Fruit fly (Drosophila melanogaster) whole organism, pupa: ENCODE measurements around the gene Rim.

Experiments
- CG10348 ChIP-seq: fragments of 200-800 bp; sonication (Bioruptor generic); IDR thresholded peaks from 2 replicates; pipeline ENCODE4 v1.3.6; 2022; ENCODE audit warnings: missing biosample characterization, missing genetic modification characterization
- CG12605 ChIP-seq: fragments of 200-800 bp; sonication (Bioruptor generic); IDR thresholded peaks from 2 replicates; pipeline ENCODE4 v1.3.6; 2022; ENCODE audit warnings: missing biosample characterization, missing genetic modification characterization
- CG13204 ChIP-seq: fragments of 200-800 bp; sonication (Bioruptor generic); optimal IDR thresholded peaks from 2 replicates; lab custom pipeline; 2018; ENCODE audit warnings: missing biosample characterization, mild to moderate bottlenecking, missing genetic modification characterization, moderate library complexity
- CG14655 ChIP-seq: fragments of 200-800 bp; sonication (Bioruptor generic); optimal IDR thresholded peaks from 3 replicates; lab custom pipeline; 2017; ENCODE audit warnings: mild to moderate bottlenecking, missing biosample characterization, missing genetic modification reagents, missing genetic modification characterization
- CG15710 ChIP-seq: fragments of 200-800 bp; sonication (Bioruptor generic); optimal IDR thresholded peaks from 2 replicates; lab custom pipeline; 2018; ENCODE audit warnings: missing biosample characterization, mild to moderate bottlenecking, missing genetic modification characterization, moderate library complexity
- CG17806 ChIP-seq: fragments of 200-800 bp; sonication (Bioruptor generic); optimal IDR thresholded peaks from 2 replicates; lab custom pipeline; 2018; ENCODE audit warnings: missing biosample characterization, mild to moderate bottlenecking, missing genetic modification characterization, moderate library complexity
- CG32121 ChIP-seq: fragments of 200-800 bp; sonication (Bioruptor generic); IDR thresholded peaks from 2 replicates; pipeline ENCODE4 v1.3.6; 2022; ENCODE audit warnings: missing biosample characterization, missing genetic modification characterization
- CG34367 ChIP-seq: fragments of 200-800 bp; sonication (Bioruptor generic); optimal IDR thresholded peaks from 2 replicates; lab custom pipeline; 2018; ENCODE audit warnings: missing biosample characterization, mild to moderate bottlenecking, missing genetic modification characterization
- CG4496 ChIP-seq: fragments of 200-800 bp; sonication (Bioruptor generic); IDR thresholded peaks from 3 replicates; pipeline ENCODE4 v1.3.6; 2022; ENCODE audit warnings: missing biosample characterization, missing genetic modification characterization
- CG8159 ChIP-seq: fragments of 200-800 bp; sonication (Bioruptor generic); optimal IDR thresholded peaks from 3 replicates; lab custom pipeline; 2018; ENCODE audit warnings: missing biosample characterization, mild to moderate bottlenecking, missing genetic modification characterization, moderate library complexity
- CG8301 ChIP-seq: fragments of 200-800 bp; sonication (Bioruptor generic); optimal IDR thresholded peaks from 2 replicates; lab custom pipeline; 2018; ENCODE audit warnings: missing biosample characterization, mild to moderate bottlenecking, missing genetic modification characterization
- CG9948 ChIP-seq: fragments of 200-800 bp; sonication (Bioruptor generic); optimal IDR thresholded peaks from 2 replicates; lab custom pipeline; 2018; ENCODE audit warnings: missing biosample characterization, mild to moderate bottlenecking, missing genetic modification characterization, moderate library complexity
- D1 ChIP-seq: fragments of 200-800 bp; sonication (Bioruptor generic); optimal IDR thresholded peaks from 2 replicates; lab custom pipeline; 2018; ENCODE audit warnings: missing biosample characterization, mild to moderate bottlenecking, missing genetic modification characterization, moderate library complexity
- EcR ChIP-seq: fragments of 200-800 bp; sonication (Bioruptor generic); optimal IDR thresholded peaks from 3 replicates; lab custom pipeline; 2019; ENCODE audit warnings: missing biosample characterization, missing genetic modification characterization, mild to moderate bottlenecking, moderate library complexity, missing genetic modification reagents
- Ets98B ChIP-seq: fragments of 200-800 bp; sonication (Bioruptor generic); IDR thresholded peaks from 2 replicates; pipeline ENCODE4 v1.3.6; 2022; ENCODE audit warnings: missing biosample characterization, missing genetic modification characterization
- Pif1A ChIP-seq: fragments of 200-800 bp; sonication (Bioruptor generic); optimal IDR thresholded peaks from 3 replicates; lab custom pipeline; 2016; ENCODE audit warnings: missing biosample characterization, missing genetic modification characterization
- Pif1B ChIP-seq: fragments of 200-800 bp; sonication (Bioruptor generic); optimal IDR thresholded peaks from 3 replicates; lab custom pipeline; 2016; ENCODE audit warnings: missing biosample characterization, missing genetic modification characterization
- Snoo ChIP-seq: fragments of 200-800 bp; sonication (Bioruptor generic); optimal IDR thresholded peaks from 3 replicates; lab custom pipeline; 2017; ENCODE audit warnings: missing biosample characterization, mild to moderate bottlenecking, missing genetic modification characterization, inconsistent platforms
- fd96Ca ChIP-seq: fragments of 200-800 bp; sonication (Bioruptor generic); IDR thresholded peaks from 3 replicates; pipeline ENCODE4 v1.3.6; 2022; ENCODE audit warnings: missing biosample characterization, missing genetic modification characterization
- gl ChIP-seq: fragments of 200-800 bp; sonication (Bioruptor generic); optimal IDR thresholded peaks from 2 replicates; lab custom pipeline; 2018; ENCODE audit warnings: missing biosample characterization, mild to moderate bottlenecking, missing genetic modification characterization
- rn ChIP-seq: fragments of 200-800 bp; sonication (Bioruptor generic); IDR thresholded peaks from 2 replicates; pipeline ENCODE4 v1.3.6; 2022; ENCODE audit warnings: missing biosample characterization, missing genetic modification characterization

Rim gene

dm6 chr3R:17953884-17954283 is 37.5 kb upstream of the Rim start:
- TF ChIP-seq D1 (tag; lab: Kevin White, UChicago) (no peak), CG32121 (GFP tag; lab: Robert Waterston, UW) (no peak), gl (tag; lab: Kevin White, UChicago) (no peak), CG8301 (peak; percentile 17), CG34367 (tag; lab: Kevin White, UChicago) (no peak), CG17806 (tag; lab: Kevin White, UChicago) (no peak), Ets98B (GFP tag; lab: Robert Waterston, UW) (no peak; the same call in 1 of the 2 replicates), CG15710 (tag; lab: Kevin White, UChicago) (no peak), CG10348 (GFP tag; lab: Robert Waterston, UW) (no peak), CG9948 (tag; lab: Kevin White, UChicago) (no peak), fd96Ca (no peak), Pif1A (GFP tag; lab: Kevin White, UChicago) (no peak), CG13204 (GFP tag; lab: Kevin White, UChicago) (no peak), CG14655 (peak; percentile 47), rn (GFP tag; lab: Robert Waterston, UW) (no peak), CG12605 (GFP tag; lab: Robert Waterston, UW) (no peak), CG4496 (GFP tag; lab: Robert Waterston, UW) (peak; percentile 52; the same call in 1 of the 3 replicates), EcR (GFP tag; lab: Kevin White, UChicago) (no peak), CG8159 (no peak), Pif1B (GFP tag; lab: Kevin White, UChicago) (no peak)

dm6 chr3R:17952412-17952811 is 36.0 kb upstream of the Rim start:
- no peak for TF ChIP-seq gl (tag; lab: Kevin White, UChicago)
- no peak for TF ChIP-seq EcR (GFP tag; lab: Kevin White, UChicago)
- no peak for TF ChIP-seq CG17806 (tag; lab: Kevin White, UChicago)
- TF ChIP-seq Pif1B (GFP tag; lab: Kevin White, UChicago), result no peak
- TF ChIP-seq CG15710 (tag; lab: Kevin White, UChicago), result no peak

- TF ChIP-seq Pif1B (GFP tag; lab: Kevin White, UChicago) (no peak), Snoo (tag; lab: Kevin White, UChicago) (no peak), CG17806 (tag; lab: Kevin White, UChicago) (no peak), CG8159 (peak; percentile 40), fd96Ca (no peak), EcR (GFP tag; lab: Kevin White, UChicago) (no peak), CG9948 (tag; lab: Kevin White, UChicago) (no peak), CG32121 (GFP tag; lab: Robert Waterston, UW) (no peak), D1 (tag; lab: Kevin White, UChicago) (no peak), CG8301 (no peak), Pif1A (GFP tag; lab: Kevin White, UChicago) (no peak), CG34367 (tag; lab: Kevin White, UChicago) (no peak), CG14655 (peak; percentile 16), CG4496 (GFP tag; lab: Robert Waterston, UW) (no peak)
Measured at dm6 chr3R:17951780-17952179, 35.4 kb upstream of the Rim start.

dm6 chr3R:17951285-17951684 is 34.9 kb upstream of the Rim start:
- TF ChIP-seq EcR (GFP tag; lab: Kevin White, UChicago), result peak; percentile 29
- no peak for TF ChIP-seq CG4496 (GFP tag; lab: Robert Waterston, UW)

- TF ChIP-seq fd96Ca (no peak), CG8159 (no peak), CG34367 (tag; lab: Kevin White, UChicago) (no peak), CG15710 (tag; lab: Kevin White, UChicago) (no peak), CG4496 (GFP tag; lab: Robert Waterston, UW) (no peak), CG32121 (GFP tag; lab: Robert Waterston, UW) (no peak), CG8301 (no peak), gl (tag; lab: Kevin White, UChicago) (no peak), CG10348 (GFP tag; lab: Robert Waterston, UW) (no peak), Pif1A (GFP tag; lab: Kevin White, UChicago) (no peak), EcR (GFP tag; lab: Kevin White, UChicago) (no peak), D1 (tag; lab: Kevin White, UChicago) (no peak), Pif1B (GFP tag; lab: Kevin White, UChicago) (no peak)
Measured at dm6 chr3R:17950398-17950797, 34.0 kb upstream of the Rim start.

- TF ChIP-seq CG13204 (GFP tag; lab: Kevin White, UChicago) (no peak), Pif1A (GFP tag; lab: Kevin White, UChicago) (peak; percentile 68), CG8159 (peak; percentile 61), fd96Ca (peak; percentile 77), Pif1B (GFP tag; lab: Kevin White, UChicago) (peak; percentile 46), rn (GFP tag; lab: Robert Waterston, UW) (no peak), CG17806 (tag; lab: Kevin White, UChicago) (peak; percentile 44), Snoo (tag; lab: Kevin White, UChicago) (peak; percentile 59), CG4496 (GFP tag; lab: Robert Waterston, UW) (peak; percentile 67), EcR (GFP tag; lab: Kevin White, UChicago) (no peak), CG32121 (GFP tag; lab: Robert Waterston, UW) (peak; percentile 72), CG12605 (GFP tag; lab: Robert Waterston, UW) (no peak), CG10348 (GFP tag; lab: Robert Waterston, UW) (0 out of 2 replicates have a peak, but pooled peaks have one; percentile 33), CG34367 (tag; lab: Kevin White, UChicago) (peak; percentile 16), CG15710 (tag; lab: Kevin White, UChicago) (peak; percentile 53), gl (tag; lab: Kevin White, UChicago) (no peak), CG8301 (peak; percentile 52), Ets98B (GFP tag; lab: Robert Waterston, UW) (peak; percentile 39; the same call in 1 of the 2 replicates), D1 (tag; lab: Kevin White, UChicago) (no peak), CG14655 (peak; percentile 64), CG9948 (tag; lab: Kevin White, UChicago) (peak; percentile 53)
- TF ChIP-seq, all 21 proteins: peak for 15
Measured at dm6 chr3R:17949362-17950121, 33.2 kb upstream of the Rim start.
